Worm (Caenorhabditis elegans): ENCODE measurements around the gene T22G5.3.

DNA sequence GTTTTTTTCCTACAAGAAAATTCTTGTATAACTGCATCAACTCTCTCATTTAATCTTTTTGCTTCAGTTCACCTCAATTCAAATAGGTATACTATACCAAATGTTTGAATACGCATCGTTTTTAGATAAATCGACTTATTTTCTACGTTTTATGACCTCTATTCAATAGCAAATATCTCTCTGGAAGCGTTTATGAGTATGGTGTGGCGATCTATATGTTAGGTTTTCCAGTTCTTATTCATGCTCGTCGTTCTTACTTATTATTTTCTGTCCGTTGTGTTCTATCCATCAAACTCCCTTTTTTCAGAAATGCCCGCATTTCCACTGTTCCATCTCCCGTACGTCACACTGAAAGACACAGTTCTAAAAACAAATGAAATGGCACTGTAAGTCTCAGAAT, at the start of gene T22G5.3:
- TF ChIP-seq mbf-1 (tag; optimal IDR thresholded peaks at IDR 0.05) (no peak), R02D3.7 (tag; optimal IDR thresholded peaks at IDR 0.05) (no peak), egl-27 (tag; optimal IDR thresholded peaks at IDR 0.05) (no peak), ceh-82 (tag; optimal IDR thresholded peaks at IDR 0.05) (no peak), zag-1 (tag; optimal IDR thresholded peaks at IDR 0.05) (no peak), lsy-2 (tag; optimal IDR thresholded peaks at IDR 0.05) (no peak), unc-39 (tag; optimal IDR thresholded peaks at IDR 0.05) (no peak), nhr-10 (tag; optimal IDR thresholded peaks at IDR 0.05) (no peak)
